Fruit fly (Drosophila melanogaster) S2 (cell line): ENCODE measurements around the gene CG34269.

Experiments used
- CG8478 ChIP-seq: fragments of >200 bp; optimal IDR thresholded peaks from 2 replicates; lab custom pipeline; 2018
- CTCF ChIP-seq, 2 experiments: fragments of >200 bp; optimal IDR thresholded peaks; 2 replicates each; lab custom pipeline; 2018

DNA sequence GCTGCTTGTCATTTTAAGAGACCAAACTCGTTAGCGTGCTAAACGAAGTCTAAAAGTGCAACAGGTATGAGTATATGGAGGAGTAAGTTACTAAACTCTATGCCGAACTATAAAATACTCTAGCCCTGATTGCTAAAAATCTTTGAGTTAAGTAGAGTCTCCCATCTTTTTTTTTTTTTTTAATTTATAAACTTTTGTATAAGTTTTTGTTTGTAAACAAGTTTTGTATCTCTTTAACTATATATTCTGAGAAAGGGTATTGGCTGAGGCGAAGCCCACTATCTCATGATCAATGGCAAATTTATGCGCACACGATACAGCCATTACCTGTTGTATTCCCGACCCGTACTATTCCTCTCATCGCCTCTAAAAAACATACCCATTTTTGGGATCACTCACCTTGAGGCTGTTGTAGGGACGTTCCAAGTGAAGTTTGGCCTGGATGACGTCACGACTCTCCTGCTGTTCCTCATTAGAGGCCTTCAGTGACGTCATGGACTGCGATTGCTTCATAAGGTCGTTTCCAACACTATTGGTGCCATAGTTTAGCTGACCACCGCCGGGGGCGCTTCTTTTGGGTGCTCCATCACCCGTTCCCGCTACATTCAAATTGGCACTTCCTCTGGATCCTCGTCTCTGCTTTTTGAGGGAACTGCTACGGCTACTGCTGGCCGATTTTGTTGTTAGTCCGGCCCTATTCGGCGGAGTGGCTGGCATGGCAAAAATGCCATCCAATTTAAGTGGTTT, 20.4 kb upstream of the CG34269 start:
- TF ChIP-seq CTCF (optimal IDR thresholded peaks at IDR 0.05; lab: Kevin White, UChicago) (peak; percentile 74 to 77), CG8478 (no peak)
